1 fruit fly cellular context compared by ENCODE assay signal in genomic region chr3R:23726740-23727139, dm6.
TF ChIP-seq lines count a peak whose summit lies in the region.

No protein-coding gene starts in this region.

TF ChIP-seq in whole organism, embryonic, 481 proteins besides CTCF, POLR2A, EP300 and RAD21 (continued from another document and continues in another):
- TF ChIP-seq CG6854 (GFP tag; optimal IDR thresholded peaks at IDR 0.05; lab: Kevin White, UChicago): peak; percentile 78
- peak; percentile 77 for TF ChIP-seq CG10366 (GFP tag; IDR thresholded peaks at IDR 0.05; lab: Robert Waterston, UW)
- peak; percentile 81 for TF ChIP-seq CG7372 (GFP tag; IDR thresholded peaks at IDR 0.05; lab: Robert Waterston, UW)
- TF ChIP-seq pb (GFP tag; optimal IDR thresholded peaks at IDR 0.05; lab: Kevin White, UChicago): no peak
- peak; percentile 77 for TF ChIP-seq cas (GFP tag; IDR thresholded peaks at IDR 0.05; lab: Robert Waterston, UW)
- no peak for TF ChIP-seq CG42726 (GFP tag; IDR thresholded peaks at IDR 0.05; lab: Robert Waterston, UW; ENCODE audit: partially characterized antibody)
- TF ChIP-seq Dfd (GFP tag; optimal IDR thresholded peaks at IDR 0.05; lab: Kevin White, UChicago): no peak
- peak; percentile 70; the same call in 1 of the 2 replicates for TF ChIP-seq chm (GFP tag; IDR thresholded peaks at IDR 0.05; lab: Robert Waterston, UW)
- TF ChIP-seq corto (GFP tag; optimal IDR thresholded peaks at IDR 0.05; lab: Kevin White, UChicago): peak; percentile 11
- TF ChIP-seq btn (GFP tag; optimal IDR thresholded peaks at IDR 0.05; lab: Kevin White, UChicago): peak; percentile 1
- TF ChIP-seq ftz-f1 (GFP tag; optimal IDR thresholded peaks at IDR 0.05; lab: Kevin White, UChicago): no peak
- peak; percentile 61 for TF ChIP-seq tio (GFP tag; optimal IDR thresholded peaks at IDR 0.05; lab: Kevin White, UChicago)
- TF ChIP-seq CG8765 (GFP tag; IDR thresholded peaks at IDR 0.05; lab: Robert Waterston, UW): no peak; the same call in 1 of the 2 replicates
- no peak for TF ChIP-seq CG7271 (tag; optimal IDR thresholded peaks at IDR 0.05; lab: Kevin White, UChicago)
- peak; percentile 31 for TF ChIP-seq CG2116 (GFP tag; optimal IDR thresholded peaks at IDR 0.05; lab: Kevin White, UChicago)
- no peak for TF ChIP-seq Sry-β (GFP tag; optimal IDR thresholded peaks at IDR 0.05; lab: Kevin White, UChicago)
- peak; percentile 82 for TF ChIP-seq tgo (GFP tag; IDR thresholded peaks at IDR 0.05; lab: Robert Waterston, UW)
- TF ChIP-seq caup (GFP tag; optimal IDR thresholded peaks at IDR 0.05; lab: Kevin White, UChicago; ENCODE audit: severe bottlenecking): peak; percentile 84
- peak; percentile 61 for TF ChIP-seq CG10654 (GFP tag; optimal IDR thresholded peaks at IDR 0.05; lab: Kevin White, UChicago)
- TF ChIP-seq CG6791 (GFP tag; IDR thresholded peaks at IDR 0.05; lab: Robert Waterston, UW; ENCODE audit: partially characterized antibody): no peak
- peak; percentile 79 for TF ChIP-seq lmd (GFP tag; IDR thresholded peaks at IDR 0.05; lab: Robert Waterston, UW)
- peak; percentile 56 for TF ChIP-seq her (GFP tag; optimal IDR thresholded peaks at IDR 0.05; lab: Kevin White, UChicago)
- peak; percentile 35 for TF ChIP-seq Vsx1 (GFP tag; optimal IDR thresholded peaks at IDR 0.05; lab: Kevin White, UChicago)
- no peak for TF ChIP-seq yki (optimal IDR thresholded peaks at IDR 0.05; lab: Kevin White, UChicago)
- peak; percentile 54 for TF ChIP-seq exex (tag; optimal IDR thresholded peaks at IDR 0.05; lab: Kevin White, UChicago)
- TF ChIP-seq ssp (GFP tag; IDR thresholded peaks at IDR 0.05; lab: Robert Waterston, UW): peak; percentile 54
- peak; percentile 88 for TF ChIP-seq gem (tag; optimal IDR thresholded peaks at IDR 0.05; lab: Kevin White, UChicago)
- TF ChIP-seq CG31224 (GFP tag; IDR thresholded peaks at IDR 0.05; lab: Robert Waterston, UW): peak; percentile 78
- TF ChIP-seq abd-A (tag; optimal IDR thresholded peaks at IDR 0.05; lab: Kevin White, UChicago): peak; percentile 5
- no peak for TF ChIP-seq CG10959 (GFP tag; IDR thresholded peaks at IDR 0.05; lab: Robert Waterston, UW)
- peak; percentile 86 for TF ChIP-seq CG10147 (GFP tag; optimal IDR thresholded peaks at IDR 0.05; lab: Kevin White, UChicago)
- peak; percentile 59 for TF ChIP-seq toy (GFP tag; IDR thresholded peaks at IDR 0.05; lab: Robert Waterston, UW)
- TF ChIP-seq scrt (GFP tag; optimal IDR thresholded peaks at IDR 0.05; lab: Kevin White, UChicago): peak; percentile 78
- TF ChIP-seq CG13424 (tag; optimal IDR thresholded peaks at IDR 0.05; lab: Kevin White, UChicago): peak; percentile 63
- peak; percentile 75 for TF ChIP-seq Xrp1 (GFP tag; IDR thresholded peaks at IDR 0.05; lab: Robert Waterston, UW)
- peak; percentile 52 for TF ChIP-seq Bdp1 (GFP tag; optimal IDR thresholded peaks at IDR 0.05; lab: Kevin White, UChicago)
- peak; percentile 21 for TF ChIP-seq CG8290 (GFP tag; optimal IDR thresholded peaks at IDR 0.05; lab: Kevin White, UChicago)
- peak in 1 of 2 experiments; percentile 24 for TF ChIP-seq CG8290 (tag; optimal IDR thresholded peaks at IDR 0.05; lab: Kevin White, UChicago)
- TF ChIP-seq emc (GFP tag; optimal IDR thresholded peaks at IDR 0.05; lab: Kevin White, UChicago): no peak
- peak; percentile 85 for TF ChIP-seq CG8924 (tag; optimal IDR thresholded peaks at IDR 0.05; lab: Kevin White, UChicago)
- no peak for TF ChIP-seq dan (GFP tag; IDR thresholded peaks at IDR 0.05; lab: Robert Waterston, UW)
- TF ChIP-seq CG10979 (tag; optimal IDR thresholded peaks at IDR 0.05; lab: Kevin White, UChicago): peak; percentile 56
- TF ChIP-seq Drgx (GFP tag; IDR thresholded peaks at IDR 0.05; lab: Robert Waterston, UW): peak; percentile 88
- TF ChIP-seq CG16815 (GFP tag; optimal IDR thresholded peaks at IDR 0.05; lab: Kevin White, UChicago): peak; percentile 66
- TF ChIP-seq Med (GFP tag; lab: Kevin White, UChicago): peak; percentile 95
- no peak for TF ChIP-seq tll (GFP tag; optimal IDR thresholded peaks at IDR 0.05; lab: Kevin White, UChicago)
- TF ChIP-seq Ravus (GFP tag; IDR thresholded peaks at IDR 0.05; lab: Robert Waterston, UW): peak; percentile 55
- peak; percentile 87 for TF ChIP-seq dysf (GFP tag; IDR thresholded peaks at IDR 0.05; lab: Robert Waterston, UW)
- 0 out of 2 replicates have a peak, but pooled peaks have one; percentile 64 for TF ChIP-seq CG16779 (GFP tag; IDR thresholded peaks at IDR 0.05; lab: Robert Waterston, UW)
- TF ChIP-seq psq (GFP tag; optimal IDR thresholded peaks at IDR 0.05; lab: Kevin White, UChicago): peak; percentile 9
- peak; percentile 67 for TF ChIP-seq CG17328 (GFP tag; IDR thresholded peaks at IDR 0.05; lab: Robert Waterston, UW)
- peak; percentile 73 for TF ChIP-seq ranshi (GFP tag; IDR thresholded peaks at IDR 0.05; lab: Robert Waterston, UW)
- TF ChIP-seq CG1832 (GFP tag; optimal IDR thresholded peaks at IDR 0.05; lab: Kevin White, UChicago): no peak
- no peak for TF ChIP-seq Bgb (GFP tag; IDR thresholded peaks at IDR 0.05; lab: Robert Waterston, UW; ENCODE audit: partially characterized antibody)
- peak; percentile 64 for TF ChIP-seq tx (GFP tag; optimal IDR thresholded peaks at IDR 0.05; lab: Kevin White, UChicago)
- TF ChIP-seq CG4730 (GFP tag; IDR thresholded peaks at IDR 0.05; lab: Robert Waterston, UW): peak; percentile 72
- peak; percentile 51 for TF ChIP-seq CG12104 (GFP tag; optimal IDR thresholded peaks at IDR 0.05; lab: Kevin White, UChicago)
- TF ChIP-seq CG7987 (GFP tag; optimal IDR thresholded peaks at IDR 0.05; lab: Kevin White, UChicago): peak; percentile 74
- TF ChIP-seq CG13287 (GFP tag; IDR thresholded peaks at IDR 0.05; lab: Robert Waterston, UW; ENCODE audit: partially characterized antibody): no peak
- peak; percentile 10 for TF ChIP-seq CG8281 (tag; optimal IDR thresholded peaks at IDR 0.05; lab: Kevin White, UChicago)
- TF ChIP-seq CG4707 (GFP tag; optimal IDR thresholded peaks at IDR 0.05; lab: Kevin White, UChicago): no peak
- peak; percentile 92 for TF ChIP-seq Dbx (GFP tag; IDR thresholded peaks at IDR 0.05; lab: Robert Waterston, UW)
- TF ChIP-seq Ada2b (GFP tag; IDR thresholded peaks at IDR 0.05; lab: Robert Waterston, UW): peak; percentile 85
- TF ChIP-seq CG12391 (tag; optimal IDR thresholded peaks at IDR 0.05; lab: Kevin White, UChicago): peak; percentile 83
- TF ChIP-seq CG7357 (GFP tag; IDR thresholded peaks at IDR 0.05; lab: Robert Waterston, UW): peak; percentile 67
- 0 out of 3 replicates have a peak, but pooled peaks have one; percentile 18 for TF ChIP-seq CG11093 (GFP tag; IDR thresholded peaks at IDR 0.05; lab: Robert Waterston, UW)
- peak; percentile 75 for TF ChIP-seq CG17361 (GFP tag; IDR thresholded peaks at IDR 0.05; lab: Robert Waterston, UW)
- TF ChIP-seq CG32767 (GFP tag; IDR thresholded peaks at IDR 0.05; lab: Robert Waterston, UW): 0 out of 2 replicates have a peak, but pooled peaks have one; percentile 18
- TF ChIP-seq Elba2 (GFP tag; optimal IDR thresholded peaks at IDR 0.05; lab: Kevin White, UChicago): no peak
- TF ChIP-seq Nf-YC (tag; optimal IDR thresholded peaks at IDR 0.05; lab: Kevin White, UChicago): peak; percentile 35
- peak; percentile 82 for TF ChIP-seq bcd (GFP tag; optimal IDR thresholded peaks at IDR 0.05; lab: Kevin White, UChicago)
- TF ChIP-seq Tbp (GFP tag; optimal IDR thresholded peaks at IDR 0.05; lab: Kevin White, UChicago): no peak
- no peak for TF ChIP-seq HLH4C (GFP tag; IDR thresholded peaks at IDR 0.05; lab: Robert Waterston, UW; ENCODE audit: partially characterized antibody)
- TF ChIP-seq NFAT (GFP tag; IDR thresholded peaks at IDR 0.05; lab: Robert Waterston, UW): peak; percentile 71
- TF ChIP-seq MTF-1 (GFP tag; optimal IDR thresholded peaks at IDR 0.05; lab: Kevin White, UChicago; ENCODE audit: borderline replicate concordance): no peak
- peak; percentile 53 for TF ChIP-seq CG12744 (GFP tag; optimal IDR thresholded peaks at IDR 0.05; lab: Kevin White, UChicago)
- no peak for TF ChIP-seq CG15073 (GFP tag; optimal IDR thresholded peaks at IDR 0.05; lab: Kevin White, UChicago)
- TF ChIP-seq trh (GFP tag; optimal IDR thresholded peaks at IDR 0.05; lab: Kevin White, UChicago): no peak
- no peak for TF ChIP-seq CG14965 (GFP tag; optimal IDR thresholded peaks at IDR 0.05; lab: Kevin White, UChicago; ENCODE audit: borderline replicate concordance)
- peak; percentile 62 for TF ChIP-seq Sox100B (GFP tag; optimal IDR thresholded peaks at IDR 0.05; lab: Kevin White, UChicago)
- peak; percentile 95 for TF ChIP-seq lab (GFP tag; optimal IDR thresholded peaks at IDR 0.05; lab: Kevin White, UChicago)
- TF ChIP-seq CG10431 (GFP tag; optimal IDR thresholded peaks at IDR 0.05; lab: Kevin White, UChicago): no peak
- TF ChIP-seq Hand (GFP tag; optimal IDR thresholded peaks at IDR 0.05; lab: Kevin White, UChicago): peak; percentile 86
- peak; percentile 55 for TF ChIP-seq CG7928 (GFP tag; optimal IDR thresholded peaks at IDR 0.05; lab: Kevin White, UChicago)
- peak; percentile 93 for TF ChIP-seq lilli (GFP tag; optimal IDR thresholded peaks at IDR 0.05; lab: Kevin White, UChicago)
- TF ChIP-seq bsh (GFP tag; optimal IDR thresholded peaks at IDR 0.05; lab: Kevin White, UChicago): peak; percentile 15 to 69
- TF ChIP-seq CG9932 (GFP tag; IDR thresholded peaks at IDR 0.05; lab: Robert Waterston, UW): peak; percentile 90
- TF ChIP-seq Hr39 (optimal IDR thresholded peaks at IDR 0.05; lab: Kevin White, UChicago): no peak
- TF ChIP-seq CG3995 (GFP tag; optimal IDR thresholded peaks at IDR 0.05; lab: Kevin White, UChicago): peak; percentile 51
- peak; percentile 65 for TF ChIP-seq NfI (GFP tag; optimal IDR thresholded peaks at IDR 0.05; lab: Kevin White, UChicago)
- peak; percentile 22 for TF ChIP-seq CG5245 (GFP tag; optimal IDR thresholded peaks at IDR 0.05; lab: Kevin White, UChicago)
- no peak for TF ChIP-seq Optix (GFP tag; IDR thresholded peaks at IDR 0.05; lab: Robert Waterston, UW)
- TF ChIP-seq CG6689 (GFP tag; IDR thresholded peaks at IDR 0.05; lab: Robert Waterston, UW): peak; percentile 75
- peak; percentile 81 for TF ChIP-seq CG13775 (GFP tag; optimal IDR thresholded peaks at IDR 0.05; lab: Kevin White, UChicago)
- peak; percentile 42 for TF ChIP-seq Myb (GFP tag; optimal IDR thresholded peaks at IDR 0.05; lab: Kevin White, UChicago)
- TF ChIP-seq CG4820 (GFP tag; optimal IDR thresholded peaks at IDR 0.05; lab: Kevin White, UChicago): peak; percentile 52
- no peak for TF ChIP-seq Doc2 (GFP tag; IDR thresholded peaks at IDR 0.05; lab: Robert Waterston, UW)
- TF ChIP-seq Gug (GFP tag; IDR thresholded peaks at IDR 0.05; lab: Robert Waterston, UW): peak; percentile 51; the same call in 2 of the 4 replicates
- no peak for TF ChIP-seq CG17912 (GFP tag; optimal IDR thresholded peaks at IDR 0.05; lab: Kevin White, UChicago)
- peak; percentile 44 for TF ChIP-seq Ssrp (tag; optimal IDR thresholded peaks at IDR 0.05; lab: Kevin White, UChicago)
- TF ChIP-seq dmrt11E (tag; optimal IDR thresholded peaks at IDR 0.05; lab: Kevin White, UChicago): peak; percentile 5
- no peak for TF ChIP-seq Lim3 (GFP tag; IDR thresholded peaks at IDR 0.05; lab: Robert Waterston, UW)
- peak; percentile 90 for TF ChIP-seq Fer1 (GFP tag; optimal IDR thresholded peaks at IDR 0.05; lab: Kevin White, UChicago)
- TF ChIP-seq sqz (GFP tag; optimal IDR thresholded peaks at IDR 0.05; lab: Kevin White, UChicago): peak; percentile 33
- TF ChIP-seq al (GFP tag; IDR thresholded peaks at IDR 0.05; lab: Robert Waterston, UW): peak; percentile 87
- TF ChIP-seq zfh2 (GFP tag; optimal IDR thresholded peaks at IDR 0.05; lab: Kevin White, UChicago): peak; percentile 86
- TF ChIP-seq vvl (GFP tag; IDR thresholded peaks at IDR 0.05; lab: Robert Waterston, UW): peak; percentile 88
- TF ChIP-seq seq (GFP tag; IDR thresholded peaks at IDR 0.05; lab: Robert Waterston, UW): peak; percentile 80
- TF ChIP-seq ken (GFP tag; IDR thresholded peaks at IDR 0.05; lab: Robert Waterston, UW): peak; percentile 64; the same call in 1 of the 3 replicates
- TF ChIP-seq sd (tag; optimal IDR thresholded peaks at IDR 0.05; lab: Kevin White, UChicago): peak; percentile 81
- TF ChIP-seq CG6683 (GFP tag; optimal IDR thresholded peaks at IDR 0.05; lab: Kevin White, UChicago): peak; percentile 62
- peak; percentile 60; the same call in 1 of the 3 replicates for TF ChIP-seq jigr1 (GFP tag; IDR thresholded peaks at IDR 0.05; lab: Robert Waterston, UW)
- no peak for TF ChIP-seq Gsc (GFP tag; IDR thresholded peaks at IDR 0.05; lab: Robert Waterston, UW)
- TF ChIP-seq cg (GFP tag; optimal IDR thresholded peaks at IDR 0.05; lab: Kevin White, UChicago): no peak
- peak; percentile 53 for TF ChIP-seq crc (GFP tag; optimal IDR thresholded peaks at IDR 0.05; lab: Kevin White, UChicago)
- TF ChIP-seq Meics (GFP tag; optimal IDR thresholded peaks at IDR 0.05; lab: Kevin White, UChicago): peak; percentile 89
- peak; percentile 77 for TF ChIP-seq HmgZ (tag; optimal IDR thresholded peaks at IDR 0.05; lab: Kevin White, UChicago)
- TF ChIP-seq CG11723 (GFP tag; optimal IDR thresholded peaks at IDR 0.05; lab: Kevin White, UChicago): peak; percentile 36
- TF ChIP-seq CG31388 (GFP tag; optimal IDR thresholded peaks at IDR 0.05; lab: Kevin White, UChicago): no peak
- TF ChIP-seq cad (GFP tag; optimal IDR thresholded peaks at IDR 0.05; lab: Kevin White, UChicago): no peak
- TF ChIP-seq ro (GFP tag; IDR thresholded peaks at IDR 0.05; lab: Robert Waterston, UW): no peak
- TF ChIP-seq YL-1 (GFP tag; optimal IDR thresholded peaks at IDR 0.05; lab: Kevin White, UChicago): no peak
- peak; percentile 43 for TF ChIP-seq CG9609 (GFP tag; optimal IDR thresholded peaks at IDR 0.05; lab: Kevin White, UChicago)
- peak; percentile 66 for TF ChIP-seq gro (GFP tag; optimal IDR thresholded peaks at IDR 0.05; lab: Kevin White, UChicago)
- peak; percentile 41 for TF ChIP-seq zen (tag; optimal IDR thresholded peaks at IDR 0.05; lab: Kevin White, UChicago)
- peak; percentile 78; the same call in 1 of the 3 replicates for TF ChIP-seq CG2889 (GFP tag; IDR thresholded peaks at IDR 0.05; lab: Robert Waterston, UW)
- peak; percentile 66; the same call in 1 of the 3 replicates for TF ChIP-seq so (GFP tag; IDR thresholded peaks at IDR 0.05; lab: Robert Waterston, UW)
- no peak for TF ChIP-seq Dll (GFP tag; IDR thresholded peaks at IDR 0.05; lab: Robert Waterston, UW; ENCODE audit: partially characterized antibody)
- peak; percentile 29 for TF ChIP-seq CG30431 (GFP tag; optimal IDR thresholded peaks at IDR 0.05; lab: Kevin White, UChicago)
- peak; percentile 62; the same call in 1 of the 2 replicates for TF ChIP-seq CG11085 (GFP tag; IDR thresholded peaks at IDR 0.05; lab: Robert Waterston, UW)
- peak; percentile 76 for TF ChIP-seq Ets65A (GFP tag; lab: Kevin White, UChicago)
- no peak for TF ChIP-seq CG4328 (GFP tag; optimal IDR thresholded peaks at IDR 0.05; lab: Kevin White, UChicago)
